Worm (Caenorhabditis elegans): ENCODE measurements around the gene Y22D7AL.10.

The Y22D7AL.10 gene

DNA sequence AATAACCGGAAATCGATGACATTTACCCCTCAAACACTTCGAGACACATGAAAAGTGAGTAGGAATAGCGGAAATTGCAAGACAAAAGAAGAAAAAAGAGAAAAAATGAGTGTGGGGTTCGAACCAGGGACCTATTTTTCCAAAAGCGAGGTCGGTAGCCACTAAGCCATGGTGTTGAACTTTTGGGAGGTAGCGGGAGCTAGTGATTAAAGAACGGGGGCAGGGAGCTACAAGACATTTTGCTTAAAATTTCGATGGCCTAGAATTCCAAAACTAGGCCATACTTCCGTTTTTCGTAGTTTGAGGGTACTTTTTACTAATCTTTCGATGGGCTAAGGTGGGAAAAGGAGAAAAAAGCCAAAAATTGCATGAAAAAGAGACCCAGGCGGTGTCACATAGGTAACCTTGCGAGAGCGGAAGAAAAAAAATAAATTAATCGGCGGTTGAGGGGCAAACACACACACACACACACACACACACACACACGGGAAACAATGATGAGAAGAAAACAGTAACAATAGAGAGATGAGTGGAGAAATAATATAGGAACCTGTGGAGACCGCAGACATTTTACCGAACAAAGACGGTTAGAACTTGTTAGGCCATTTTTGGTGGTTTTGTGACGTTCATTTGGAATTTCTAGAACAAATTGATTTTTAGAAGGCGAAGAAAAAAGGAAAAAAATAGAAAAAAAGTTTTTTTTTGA is 17.1 kb downstream of the Y22D7AL.10 start:
- no peak for TF ChIP-seq lin-39 (tag; optimal IDR thresholded peaks at IDR 0.05)
- TF ChIP-seq lin-35 (GFP tag; optimal IDR thresholded peaks at IDR 0.05) = no peak
- peak; percentile 54 for TF ChIP-seq ceh-90 (tag; optimal IDR thresholded peaks at IDR 0.05)
- TF ChIP-seq swsn-7 (tag; optimal IDR thresholded peaks at IDR 0.05) = peak; percentile 1
- TF ChIP-seq hlh-4 (tag; optimal IDR thresholded peaks at IDR 0.05) = no peak
- TF ChIP-seq ztf-11 (tag; optimal IDR thresholded peaks at IDR 0.05) = peak in 1 of 2 experiments; percentile 26
- no peak for TF ChIP-seq nhr-28 (tag; optimal IDR thresholded peaks at IDR 0.05)
- TF ChIP-seq hlh-17 (GFP tag; optimal IDR thresholded peaks at IDR 0.05; ENCODE audit: borderline replicate concordance) = no peak
- TF ChIP-seq nhr-47 (tag; optimal IDR thresholded peaks at IDR 0.05) = peak; percentile 58
- TF ChIP-seq skn-1 (tag; optimal IDR thresholded peaks at IDR 0.05) = peak; percentile 8
- TF ChIP-seq tbx-2 (tag; optimal IDR thresholded peaks at IDR 0.05) = no peak
- no peak for TF ChIP-seq mef-2 (tag; optimal IDR thresholded peaks at IDR 0.05)
- TF ChIP-seq sptf-1 (tag; optimal IDR thresholded peaks at IDR 0.05) = no peak
- TF ChIP-seq nhr-20 (tag; optimal IDR thresholded peaks at IDR 0.05) = peak; percentile 37
- peak; percentile 34 for TF ChIP-seq elt-2 (tag; optimal IDR thresholded peaks at IDR 0.05)
- TF ChIP-seq dsc-1 (tag; optimal IDR thresholded peaks at IDR 0.05) = peak; percentile 46
- TF ChIP-seq lsy-2 (tag; optimal IDR thresholded peaks at IDR 0.05) = peak in 1 of 2 experiments; percentile 2
- TF ChIP-seq unc-62 (GFP tag; optimal IDR thresholded peaks at IDR 0.05) = no peak
- peak; percentile 81 for TF ChIP-seq nhr-85 (tag)
- TF ChIP-seq nhr-71 (tag; optimal IDR thresholded peaks at IDR 0.05) = peak; percentile 53
- TF ChIP-seq efl-3 (GFP tag; optimal IDR thresholded peaks at IDR 0.05) = no peak
- no peak for TF ChIP-seq grh-1 (GFP tag; IDR thresholded peaks at IDR 0.05)
- TF ChIP-seq snu-23 (GFP tag; optimal IDR thresholded peaks at IDR 0.05) = peak; percentile 40
- no peak for TF ChIP-seq alr-1 (tag; optimal IDR thresholded peaks at IDR 0.05; ENCODE audit: borderline replicate concordance)
- TF ChIP-seq nhr-11 (tag; optimal IDR thresholded peaks at IDR 0.05) = no peak
- TF ChIP-seq fkh-8 (tag; optimal IDR thresholded peaks at IDR 0.05) = peak; percentile 55
- peak; percentile 14 for TF ChIP-seq xbp-1 (tag; optimal IDR thresholded peaks at IDR 0.05)
- TF ChIP-seq elt-3 (tag; optimal IDR thresholded peaks at IDR 0.05) = peak in 1 of 6 experiments; percentile 70
- TF ChIP-seq fkh-4 (tag; optimal IDR thresholded peaks at IDR 0.05; ENCODE audit: borderline replicate concordance) = no peak
- peak; percentile 53 for TF ChIP-seq blmp-1 (tag; optimal IDR thresholded peaks at IDR 0.05)
- no peak for TF ChIP-seq fkh-10 (GFP tag; optimal IDR thresholded peaks at IDR 0.05)
- TF ChIP-seq lin-14 (GFP tag; optimal IDR thresholded peaks at IDR 0.05) = peak; percentile 68
- no peak for TF ChIP-seq aly-2 (tag; optimal IDR thresholded peaks at IDR 0.05)
- TF ChIP-seq egl-13 (tag; optimal IDR thresholded peaks at IDR 0.05) = no peak
- no peak for TF ChIP-seq ces-1 (GFP tag; optimal IDR thresholded peaks at IDR 0.05)
- TF ChIP-seq lir-3 (tag; optimal IDR thresholded peaks at IDR 0.05; ENCODE audit: poor library complexity) = peak; percentile 52
- TF ChIP-seq sox-4 (tag; optimal IDR thresholded peaks at IDR 0.05) = no peak
- no peak for TF ChIP-seq vab-15 (tag; optimal IDR thresholded peaks at IDR 0.05)
- TF ChIP-seq efl-1 (optimal IDR thresholded peaks at IDR 0.05) = no peak
- peak in 1 of 2 experiments; percentile 86 for TF ChIP-seq efl-1 (GFP tag; optimal IDR thresholded peaks at IDR 0.05 in 1 of 2)
- no peak for TF ChIP-seq ceh-8 (GFP tag; optimal IDR thresholded peaks at IDR 0.05)
- no peak for TF ChIP-seq dpl-1 (GFP tag; optimal IDR thresholded peaks at IDR 0.05)
- TF ChIP-seq ama-1 (optimal IDR thresholded peaks at IDR 0.05) = no peak
- peak; percentile 39 for TF ChIP-seq nhr-19 (GFP tag; conservative IDR thresholded peaks at IDR 0.05)
- no peak for TF ChIP-seq ets-5 (GFP tag; IDR thresholded peaks at IDR 0.05)
- TF ChIP-seq irx-1 (tag; optimal IDR thresholded peaks at IDR 0.05) = peak; percentile 35
- peak; percentile 66 for TF ChIP-seq rnt-1 (tag; optimal IDR thresholded peaks at IDR 0.05)
- peak; percentile 43 for TF ChIP-seq nhr-90 (tag; optimal IDR thresholded peaks at IDR 0.05; ENCODE audit: poor library complexity)
- TF ChIP-seq isw-1 (GFP tag; IDR thresholded peaks at IDR 0.05) = no peak
- peak; percentile 25 for TF ChIP-seq lin-13 (GFP tag; optimal IDR thresholded peaks at IDR 0.05)
